Worm (Caenorhabditis elegans) whole organism, L4 larva: ENCODE results near the gene F08F8.9.

Experiments used
- D1046.2 ChIP-seq: fragments of 200-800 bp; sonication (Bioruptor generic); IDR thresholded peaks from 2 replicates; pipeline ENCODE4 v1.3.6; 2022; ENCODE audit warnings: missing genetic modification characterization, missing compliant biosample characterization
- F10B5.3 ChIP-seq: sonication (generic microtip); optimal IDR thresholded peaks from 2 replicates; lab custom pipeline; 2016; ENCODE audit warnings: mild to moderate bottlenecking, missing genetic modification characterization, missing compliant biosample characterization
- F37D6.2 ChIP-seq: sonication (generic microtip); optimal IDR thresholded peaks from 2 replicates; lab custom pipeline; 2016; ENCODE audit warnings: mild to moderate bottlenecking, missing genetic modification characterization, missing compliant biosample characterization
- T20F7.1 ChIP-seq: fragments of 200-800 bp; sonication (Bioruptor generic); optimal IDR thresholded peaks from 2 replicates; lab custom pipeline; 2018; ENCODE audit warnings: mild to moderate bottlenecking, missing genetic modification characterization, missing compliant biosample characterization
- Y48G9A.11 ChIP-seq: fragments of 200-800 bp; sonication (Bioruptor generic); IDR thresholded peaks from 2 replicates; pipeline ENCODE4 v1.3.6; 2022; ENCODE audit warnings: missing genetic modification reagents, missing genetic modification characterization, missing compliant biosample characterization
- Y75B8A.6 ChIP-seq: fragments of 200-800 bp; sonication (Bioruptor generic); IDR thresholded peaks from 2 replicates; pipeline ENCODE4 v1.3.6; 2022; ENCODE audit warnings: missing genetic modification reagents, missing genetic modification characterization, missing compliant biosample characterization
- ZK337.2 ChIP-seq: fragments of 200-800 bp; sonication (Bioruptor generic); IDR thresholded peaks from 2 replicates; pipeline ENCODE4 v1.3.6; 2022; ENCODE audit warnings: missing genetic modification reagents, missing genetic modification characterization, missing compliant biosample characterization
- ZK546.5 ChIP-seq, 2 experiments: sonication (generic microtip); optimal IDR thresholded peaks; 2 replicates each; lab custom pipeline; 2017; ENCODE audit warnings: missing biosample characterization in 2 of 2, missing genetic modification characterization in 2 of 2
- arid-1 ChIP-seq: fragments of 200-800 bp; sonication (Bioruptor generic); conservative IDR thresholded peaks from 2 replicates; pipeline ENCODE4 v1.3.6; 2022; ENCODE audit warnings: missing genetic modification reagents, missing genetic modification characterization, missing compliant biosample characterization
- attf-4 ChIP-seq: sonication (generic microtip); optimal IDR thresholded peaks from 3 replicates; lab custom pipeline; 2017; ENCODE audit warnings: missing biosample characterization, missing genetic modification characterization
- ceh-20 ChIP-seq: fragments of 200-800 bp; sonication (Bioruptor generic); IDR thresholded peaks from 2 replicates; pipeline ENCODE4 v1.3.6; 2022; ENCODE audit warnings: missing genetic modification reagents, missing genetic modification characterization, missing compliant biosample characterization
- ceh-32 ChIP-seq: sonication (generic microtip); optimal IDR thresholded peaks from 2 replicates; lab custom pipeline; 2016; ENCODE audit warnings: mild to moderate bottlenecking, missing genetic modification characterization, missing compliant biosample characterization; ENCODE audit not compliant: poor library complexity
- ceh-62 ChIP-seq: sonication (generic microtip); optimal IDR thresholded peaks from 2 replicates; lab custom pipeline; 2017; ENCODE audit warnings: missing biosample characterization, missing genetic modification characterization
- ceh-82 ChIP-seq: sonication (generic microtip); optimal IDR thresholded peaks from 2 replicates; lab custom pipeline; 2017; ENCODE audit warnings: missing biosample characterization, missing genetic modification characterization
- ces-1 ChIP-seq: fragments of 150-350 bp; sonication (generic microtip); optimal IDR thresholded peaks from 4 replicates; lab custom pipeline; 2014; ENCODE audit warnings: missing biosample characterization, missing genetic modification reagents, missing genetic modification characterization
- ctbp-1 ChIP-seq: fragments of 200-800 bp; sonication (Bioruptor generic); IDR thresholded peaks from 2 replicates; pipeline ENCODE4 v1.3.6; 2022; ENCODE audit warnings: missing genetic modification reagents, missing genetic modification characterization, missing compliant biosample characterization
- daf-16 ChIP-seq, 3 experiments: sonication (generic microtip); optimal IDR thresholded peaks; 2 replicates each; lab custom pipeline; 2016 to 2017; ENCODE audit warnings: missing genetic modification characterization in 3 of 3, missing genetic modification reagents in 3 of 3, mild to moderate bottlenecking in 2 of 3, missing compliant biosample characterization in 2 of 3, missing biosample characterization in 1 of 3, moderate library complexity in 1 of 3
- daf-19 ChIP-seq: fragments of 200-800 bp; sonication (Bioruptor generic); conservative IDR thresholded peaks from 2 replicates; pipeline ENCODE4 v1.3.6; 2022; ENCODE audit warnings: missing genetic modification characterization, missing compliant biosample characterization
- dmd-6 ChIP-seq: fragments of 200-800 bp; sonication (Bioruptor generic); IDR thresholded peaks from 2 replicates; pipeline ENCODE4 v1.3.6; 2022; ENCODE audit warnings: missing genetic modification reagents, missing genetic modification characterization, missing compliant biosample characterization
- duxl-1 ChIP-seq: sonication (generic microtip); optimal IDR thresholded peaks from 2 replicates; lab custom pipeline; 2016; ENCODE audit warnings: mild to moderate bottlenecking, missing genetic modification characterization, moderate library complexity, missing compliant biosample characterization; ENCODE audit not compliant: poor library complexity
- dve-1 ChIP-seq: sonication (generic microtip); optimal IDR thresholded peaks from 2 replicates; lab custom pipeline; 2017; ENCODE audit warnings: antibody characterized with exemption, mild to moderate bottlenecking, missing genetic modification characterization, missing compliant biosample characterization; ENCODE audit not compliant: insufficient read depth
- egl-43 ChIP-seq: fragments of 200-800 bp; sonication (Bioruptor generic); IDR thresholded peaks from 2 replicates; pipeline ENCODE4 v1.3.6; 2022; ENCODE audit warnings: missing genetic modification reagents, missing genetic modification characterization, missing compliant biosample characterization
- fkh-10 ChIP-seq: fragments of 150-350 bp; optimal IDR thresholded peaks from 2 replicates; lab custom pipeline; 2014; ENCODE audit warnings: missing biosample characterization, missing genetic modification reagents, missing genetic modification characterization
- hif-1 ChIP-seq, 2 experiments: sonication (generic microtip); optimal IDR thresholded peaks; 2 replicates each; lab custom pipeline; 2016 to 2017; ENCODE audit warnings: missing compliant biosample characterization in 2 of 2, missing genetic modification characterization in 2 of 2, missing genetic modification reagents in 2 of 2, missing genotype in 2 of 2, mild to moderate bottlenecking in 1 of 2
- jun-1 ChIP-seq: fragments of 150-350 bp; optimal IDR thresholded peaks from 2 replicates; lab custom pipeline; 2014; ENCODE audit warnings: missing biosample characterization, missing genetic modification reagents, missing genetic modification characterization
- lin-39 ChIP-seq: fragments of 150-350 bp; optimal IDR thresholded peaks from 2 replicates; lab custom pipeline; 2014; ENCODE audit warnings: missing biosample characterization, missing genetic modification reagents, missing genetic modification characterization
- lir-3 ChIP-seq: sonication (generic microtip); optimal IDR thresholded peaks from 2 replicates; lab custom pipeline; 2016; ENCODE audit warnings: mild to moderate bottlenecking, missing genetic modification characterization, missing compliant biosample characterization
- lsy-2 ChIP-seq, 2 experiments: fragments of 150-350 bp in 1 of 2; sonication (generic microtip) in 1 of 2; optimal IDR thresholded peaks; 2 replicates each; lab custom pipeline; 2014 to 2017; ENCODE audit warnings: missing biosample characterization in 2 of 2, missing genetic modification characterization in 2 of 2
- madf-9 ChIP-seq: fragments of 200-800 bp; sonication (Bioruptor generic); conservative IDR thresholded peaks from 2 replicates; pipeline ENCODE4 v1.3.6; 2022; ENCODE audit warnings: missing genetic modification reagents, missing genetic modification characterization, missing compliant biosample characterization
- mdl-1 ChIP-seq, 2 experiments: fragments of 150-350 bp in 1 of 2; sonication (generic microtip) in 1 of 2; optimal IDR thresholded peaks; 2 replicates each; lab custom pipeline; 2014 to 2017; ENCODE audit warnings: missing biosample characterization in 2 of 2, missing genetic modification characterization in 2 of 2
- mdt-29 ChIP-seq: fragments of 200-800 bp; sonication (Bioruptor generic); IDR thresholded peaks from 2 replicates; pipeline ENCODE4 v1.3.6; 2022; ENCODE audit warnings: missing genetic modification reagents, missing genetic modification characterization, missing compliant biosample characterization
- mes-2 ChIP-seq: sonication (generic microtip); optimal IDR thresholded peaks from 2 replicates; lab custom pipeline; 2016; ENCODE audit warnings: missing genotype, mild to moderate bottlenecking, missing genetic modification characterization, missing compliant biosample characterization; ENCODE audit not compliant: poor library complexity, severe bottlenecking
- mxl-2 ChIP-seq: fragments of 200-800 bp; sonication (Bioruptor generic); conservative IDR thresholded peaks from 2 replicates; pipeline ENCODE4 v1.3.6; 2022; ENCODE audit warnings: missing genetic modification reagents, missing genetic modification characterization, missing compliant biosample characterization
- nhr-10 ChIP-seq: fragments of 150-350 bp; optimal IDR thresholded peaks from 2 replicates; lab custom pipeline; 2014; ENCODE audit warnings: missing biosample characterization, missing genetic modification characterization
- nhr-102 ChIP-seq: sonication (generic microtip); optimal IDR thresholded peaks from 2 replicates; lab custom pipeline; 2016; ENCODE audit warnings: mild to moderate bottlenecking, missing genetic modification characterization, moderate library complexity, missing compliant biosample characterization
- nhr-237 ChIP-seq: sonication (generic microtip); optimal IDR thresholded peaks from 2 replicates; lab custom pipeline; 2017; ENCODE audit warnings: missing biosample characterization, missing genetic modification characterization
- nhr-25 ChIP-seq: sonication (generic microtip); optimal IDR thresholded peaks from 2 replicates; lab custom pipeline; 2017; ENCODE audit warnings: missing genetic modification characterization, mild to moderate bottlenecking, missing compliant biosample characterization, antibody characterized with exemption, moderate library complexity, borderline replicate concordance; ENCODE audit not compliant: insufficient read depth
- nhr-28 ChIP-seq: fragments of 150-350 bp; optimal IDR thresholded peaks from 2 replicates; lab custom pipeline; 2014; ENCODE audit warnings: missing biosample characterization, missing genetic modification characterization
- nhr-76 ChIP-seq: fragments of 150-350 bp; optimal IDR thresholded peaks from 2 replicates; lab custom pipeline; 2014; ENCODE audit warnings: missing biosample characterization, missing genetic modification characterization
- php-3 ChIP-seq: fragments of 200-800 bp; sonication (Bioruptor generic); IDR thresholded peaks from 2 replicates; pipeline ENCODE4 v1.3.6; 2022; ENCODE audit warnings: missing genetic modification reagents, missing genetic modification characterization, missing compliant biosample characterization
- pqm-1 ChIP-seq: sonication (generic microtip); optimal IDR thresholded peaks from 2 replicates; lab custom pipeline; 2017; ENCODE audit warnings: missing biosample characterization, missing genetic modification characterization
- sdz-12 ChIP-seq: fragments of 200-800 bp; sonication (Bioruptor generic); optimal IDR thresholded peaks from 2 replicates; lab custom pipeline; 2018; ENCODE audit warnings: mild to moderate bottlenecking, missing genetic modification characterization, missing compliant biosample characterization
- set-16 ChIP-seq: fragments of 200-800 bp; sonication (Bioruptor generic); IDR thresholded peaks from 2 replicates; pipeline ENCODE4 v1.3.6; 2022; ENCODE audit warnings: missing genetic modification reagents, missing genetic modification characterization, missing compliant biosample characterization
- snpc-1.2 ChIP-seq: fragments of 200-800 bp; sonication (Bioruptor generic); IDR thresholded peaks from 2 replicates; pipeline ENCODE4 v1.3.6; 2022; ENCODE audit warnings: missing genetic modification reagents, missing genetic modification characterization, missing compliant biosample characterization
- unc-39 ChIP-seq: sonication (generic microtip); optimal IDR thresholded peaks from 2 replicates; lab custom pipeline; 2017; ENCODE audit warnings: missing biosample characterization, missing genetic modification characterization
- unc-62 ChIP-seq, 3 experiments: fragments of 150-350 bp in 1 of 3; sonication (generic microtip); optimal IDR thresholded peaks in 2 of 3; peaks in 1 of 3; 1 replicate in 1 of 3; 2 replicates in 2 of 3; lab custom pipeline; 2014 to 2017; ENCODE audit warnings: missing biosample characterization in 3 of 3, missing genetic modification characterization in 3 of 3, missing genetic modification reagents in 3 of 3, missing genotype in 1 of 3
- zfp-2 ChIP-seq: sonication (generic microtip); optimal IDR thresholded peaks from 2 replicates; lab custom pipeline; 2016; ENCODE audit warnings: mild to moderate bottlenecking, missing genetic modification characterization, missing compliant biosample characterization
- zip-11 ChIP-seq: fragments of 200-800 bp; sonication (Bioruptor generic); IDR thresholded peaks from 2 replicates; pipeline ENCODE4 v1.3.6; 2022; ENCODE audit warnings: missing genetic modification characterization, missing compliant biosample characterization
- ztf-7 ChIP-seq: fragments of 150-350 bp; optimal IDR thresholded peaks from 2 replicates; lab custom pipeline; 2014; ENCODE audit warnings: missing biosample characterization, missing genetic modification characterization

F08F8.9 gene

ce11 chrIII:7387359-7387758 lies 33.6 kb upstream of the F08F8.9 start (continued):
- TF ChIP-seq unc-62 (GFP tag; optimal IDR thresholded peaks at IDR 0.05 in 1 of 2; lab: Kevin White, UChicago) (no peak), unc-62 (tag; optimal IDR thresholded peaks at IDR 0.05; lab: Kevin White, UChicago) (no peak), ceh-32 (tag; lab: Kevin White, UChicago) (no peak), ceh-62 (tag; lab: Kevin White, UChicago) (no peak), lsy-2 (tag; optimal IDR thresholded peaks at IDR 0.05; lab: Kevin White, UChicago) (peak in 1 of 2 experiments; percentile 63), mxl-2 (GFP tag; lab: Robert Waterston, UW) (0 out of 2 replicates have a peak, but pooled peaks have one; percentile 66), zfp-2 (no peak), jun-1 (tag; lab: Kevin White, UChicago) (no peak), dmd-6 (GFP tag; lab: Robert Waterston, UW) (peak; percentile 62), nhr-76 (tag; lab: Kevin White, UChicago) (no peak), duxl-1 (tag; lab: Kevin White, UChicago) (peak; percentile 13), mdl-1 (tag; optimal IDR thresholded peaks at IDR 0.05; lab: Kevin White, UChicago) (peak in 1 of 2 experiments; percentile 71), mdt-29 (0 out of 2 replicates have a peak, but pooled peaks have one; percentile 35), nhr-237 (no peak), ztf-7 (tag; lab: Kevin White, UChicago) (no peak), Y75B8A.6 (no peak), lin-39 (no peak), daf-19 (GFP tag; lab: Robert Waterston, UW) (no peak), ctbp-1 (GFP tag; lab: Robert Waterston, UW) (peak; percentile 64; the same call in 1 of the 2 replicates), Y48G9A.11 (GFP tag; lab: Robert Waterston, UW) (peak; percentile 58; the same call in 1 of the 2 replicates), arid-1 (no peak), F10B5.3 (tag; lab: Kevin White, UChicago) (no peak), attf-4 (no peak), ces-1 (GFP tag; lab: Kevin White, UChicago) (no peak), ZK546.5 (tag; optimal IDR thresholded peaks at IDR 0.05; lab: Kevin White, UChicago) (no peak), nhr-28 (tag; lab: Kevin White, UChicago) (peak; percentile 44), snpc-1.2 (no peak), nhr-102 (tag; lab: Kevin White, UChicago) (peak; percentile 19), zip-11 (GFP tag; lab: Robert Waterston, UW) (no peak), unc-39 (tag; lab: Kevin White, UChicago) (no peak), ZK337.2 (no peak), hif-1 (tag; optimal IDR thresholded peaks at IDR 0.05; lab: Kevin White, UChicago) (peak in 1 of 2 experiments; percentile 36), F37D6.2 (tag; lab: Kevin White, UChicago) (no peak), php-3 (GFP tag; lab: Robert Waterston, UW) (no peak), madf-9 (GFP tag; lab: Robert Waterston, UW) (0 out of 2 replicates have a peak, but pooled peaks have one; percentile 9), pqm-1 (tag; lab: Kevin White, UChicago) (peak; percentile 24), set-16 (GFP tag; lab: Robert Waterston, UW) (peak; percentile 60), D1046.2 (GFP tag; lab: Robert Waterston, UW) (no peak), fkh-10 (GFP tag; lab: Kevin White, UChicago) (no peak), T20F7.1 (GFP tag; lab: Kevin White, UChicago) (no peak), nhr-25 (no peak), dve-1 (peak; percentile 65), sdz-12 (GFP tag; lab: Kevin White, UChicago) (no peak), nhr-10 (tag; lab: Kevin White, UChicago) (no peak), daf-16 (GFP tag; optimal IDR thresholded peaks at IDR 0.05; lab: Kevin White, UChicago) (peak in 1 of 2 experiments; percentile 18), daf-16 (tag; optimal IDR thresholded peaks at IDR 0.05; lab: Kevin White, UChicago) (no peak), lir-3 (tag; lab: Kevin White, UChicago) (no peak), mes-2 (no peak), egl-43 (peak; percentile 79), ceh-82 (tag; lab: Kevin White, UChicago) (no peak), ceh-20 (GFP tag; lab: Robert Waterston, UW) (0 out of 2 replicates have a peak, but pooled peaks have one; percentile 31)
